Fruit fly (Drosophila melanogaster) whole organism, wandering third instar larva: ENCODE data around the gene CG43760.

Experiments used
- CrebA ChIP-seq: fragments of 200-800 bp; sonication (Bioruptor generic); optimal IDR thresholded peaks from 2 replicates; lab custom pipeline; 2016; ENCODE audit warnings: missing biosample characterization, mild to moderate bottlenecking, missing genetic modification characterization, borderline replicate concordance
- OdsH ChIP-seq: fragments of 200-800 bp; sonication (Bioruptor generic); optimal IDR thresholded peaks from 2 replicates; lab custom pipeline; 2016; ENCODE audit warnings: missing biosample characterization, mild to moderate bottlenecking, missing genetic modification characterization
- br ChIP-seq: fragments of 200-800 bp; sonication (Bioruptor generic); optimal IDR thresholded peaks from 2 replicates; lab custom pipeline; 2016; ENCODE audit warnings: missing biosample characterization, missing genetic modification characterization
- pan ChIP-seq: fragments of >200 bp; optimal IDR thresholded peaks from 2 replicates; lab custom pipeline; 2017
- psq ChIP-seq: fragments of 200-800 bp; sonication (Bioruptor generic); optimal IDR thresholded peaks from 3 replicates; lab custom pipeline; 2017; ENCODE audit warnings: missing biosample characterization, mild to moderate bottlenecking, missing genetic modification characterization, moderate library complexity

DNA sequence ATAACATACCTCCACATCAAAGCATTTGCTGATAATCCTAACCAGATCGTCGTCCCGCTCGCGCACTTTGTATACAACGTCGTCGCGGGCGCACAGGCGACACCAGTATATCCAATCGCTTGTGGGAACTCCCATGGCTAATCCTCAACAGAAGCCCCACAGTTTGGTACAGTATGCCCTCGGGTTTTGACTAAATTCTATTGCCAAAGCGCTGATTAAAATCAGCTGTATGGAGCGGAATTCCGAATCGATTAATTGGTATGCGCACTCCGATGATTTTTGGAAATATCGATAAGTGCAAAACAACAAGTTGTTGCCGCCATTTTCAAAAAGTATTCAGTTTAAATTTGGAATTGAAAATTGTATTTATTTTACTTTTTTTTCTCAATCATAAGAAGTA, 8.6 kb downstream of the CG43760 start, which contains the start of gene wek:
- TF ChIP-seq psq (no peak), OdsH (GFP tag; lab: Kevin White, UChicago) (no peak), pan (lab: Kevin White, UChicago) (no peak), br (GFP tag; lab: Kevin White, UChicago) (no peak), CrebA (no peak)
